Fruit fly (Drosophila melanogaster): ENCODE data around the gene Efhc1.1.

Gene Efhc1.1

dm6 chrX:15804790-15805189, 21.3 kb upstream of the Efhc1.1 start (continued):
- TF ChIP-seq cyc (GFP tag; optimal IDR thresholded peaks at IDR 0.05) (no peak), net (GFP tag; optimal IDR thresholded peaks at IDR 0.05) (no peak), CG6854 (GFP tag; optimal IDR thresholded peaks at IDR 0.05) (no peak), Hr4 (GFP tag; optimal IDR thresholded peaks at IDR 0.05) (no peak), CG3032 (tag; optimal IDR thresholded peaks at IDR 0.05) (no peak), CG3919 (GFP tag; optimal IDR thresholded peaks at IDR 0.05) (peak; percentile 21), CG8319 (GFP tag; optimal IDR thresholded peaks at IDR 0.05) (no peak), Blimp-1 (GFP tag; optimal IDR thresholded peaks at IDR 0.05) (no peak), CG8632 (GFP tag; optimal IDR thresholded peaks at IDR 0.05) (peak; percentile 26), CG6163 (GFP tag; IDR thresholded peaks at IDR 0.05) (0 out of 3 replicates have a peak, but pooled peaks have one; percentile 46), Smox (GFP tag; optimal IDR thresholded peaks at IDR 0.05) (no peak), Sox14 (GFP tag; optimal IDR thresholded peaks at IDR 0.05) (no peak), CG7368 (GFP tag; optimal IDR thresholded peaks at IDR 0.05) (no peak), topi (GFP tag; optimal IDR thresholded peaks at IDR 0.05) (no peak), CG11294 (GFP tag; IDR thresholded peaks at IDR 0.05) (no peak), CG32006 (GFP tag; optimal IDR thresholded peaks at IDR 0.05) (peak; percentile 39), OdsH (GFP tag; optimal IDR thresholded peaks at IDR 0.05) (no peak), Eip78C (GFP tag) (peak; percentile 60), CG6276 (GFP tag; optimal IDR thresholded peaks at IDR 0.05) (peak; percentile 13)

- no peak for TF ChIP-seq CG6792 (GFP tag; optimal IDR thresholded peaks at IDR 0.05)
- no peak for TF ChIP-seq CG11902 (GFP tag; optimal IDR thresholded peaks at IDR 0.05)
- TF ChIP-seq CG9139 (GFP tag; optimal IDR thresholded peaks at IDR 0.05) = peak; percentile 34
- peak; percentile 11 for TF ChIP-seq OdsH (GFP tag; optimal IDR thresholded peaks at IDR 0.05)
- peak; percentile 40 for TF ChIP-seq Sox102F (GFP tag; optimal IDR thresholded peaks at IDR 0.05)
- TF ChIP-seq topi (GFP tag; optimal IDR thresholded peaks at IDR 0.05) = no peak
- peak; percentile 22 for TF ChIP-seq Blimp-1 (GFP tag; optimal IDR thresholded peaks at IDR 0.05)
- TF ChIP-seq pdm3 (GFP tag; optimal IDR thresholded peaks at IDR 0.05) = no peak
- TF ChIP-seq CG6808 (GFP tag; optimal IDR thresholded peaks at IDR 0.05) = no peak
- TF ChIP-seq CG6163 (GFP tag; IDR thresholded peaks at IDR 0.05) = peak; percentile 29; the same call in 1 of the 3 replicates
- peak; percentile 29; the same call in 1 of the 2 replicates for TF ChIP-seq CG15336 (GFP tag; IDR thresholded peaks at IDR 0.05)
- no peak for TF ChIP-seq CG32006 (GFP tag; optimal IDR thresholded peaks at IDR 0.05)
- TF ChIP-seq CG6854 (GFP tag; optimal IDR thresholded peaks at IDR 0.05) = peak; percentile 56
- TF ChIP-seq spab (GFP tag; optimal IDR thresholded peaks at IDR 0.05) = no peak
- TF ChIP-seq Gug (GFP tag; IDR thresholded peaks at IDR 0.05) = no peak
- no peak for TF ChIP-seq CG11294 (GFP tag; IDR thresholded peaks at IDR 0.05)
- 0 out of 3 replicates have a peak, but pooled peaks have one; percentile 14 for TF ChIP-seq CG8119 (GFP tag; IDR thresholded peaks at IDR 0.05)
- no peak for TF ChIP-seq Hr39 (GFP tag; optimal IDR thresholded peaks at IDR 0.05)
- TF ChIP-seq Eip78C (GFP tag) = peak; percentile 71
- no peak for TF ChIP-seq Ets96B (tag; optimal IDR thresholded peaks at IDR 0.05)
- TF ChIP-seq Eip93F (GFP tag; optimal IDR thresholded peaks at IDR 0.05) = no peak
- TF ChIP-seq CG34406 (GFP tag; optimal IDR thresholded peaks at IDR 0.05) = no peak
- TF ChIP-seq Smox (GFP tag; optimal IDR thresholded peaks at IDR 0.05) = peak; percentile 13
- TF ChIP-seq Lpt (GFP tag; optimal IDR thresholded peaks at IDR 0.05) = no peak
- no peak for TF ChIP-seq lz (GFP tag; optimal IDR thresholded peaks at IDR 0.05)
- no peak for TF ChIP-seq CG8632 (GFP tag; optimal IDR thresholded peaks at IDR 0.05)
- peak; percentile 34 for TF ChIP-seq achi (GFP tag; optimal IDR thresholded peaks at IDR 0.05)
- TF ChIP-seq svp (GFP tag) = peak; percentile 53
- TF ChIP-seq fkh (GFP tag; optimal IDR thresholded peaks at IDR 0.05) = no peak
- peak; percentile 30 for TF ChIP-seq CG6276 (GFP tag; optimal IDR thresholded peaks at IDR 0.05)
Observed at dm6 chrX:15803764-15804563, 20.5 kb upstream of the Efhc1.1 start, which contains the start of the genes PGRP-LE and sd. TSS of gene PGRP-LE (minus strand) at chrX:15803880. TSS of gene sd (plus strand) at chrX:15804370.

Measured in whole organism, prepupa.